Fruit fly (Drosophila melanogaster) ovary, adult (tissue): ENCODE data around the gene MetRS-m.

Experiments used
- CG17801 ChIP-seq: fragments of 200-800 bp; optimal IDR thresholded peaks from 2 replicates; lab custom pipeline; 2019; ENCODE audit warnings: missing biosample characterization, mild to moderate bottlenecking, missing genetic modification characterization, moderate library complexity; ENCODE audit not compliant: partially characterized antibody

Gene MetRS-m

dm6 chr3R:14259821-14260220, at the start of gene MetRS-m:
Gene MetRS-m, minus strand, starts transcription at chr3R:14259991.
- TF ChIP-seq CG17801 (GFP tag; lab: Kevin White, UChicago): no peak

dm6 chr3R:14308801-14309217, 49.0 kb upstream of the MetRS-m start, which contains the start of gene Polr2I:
Gene Polr2I, plus strand, starts transcription at chr3R:14309089.
- TF ChIP-seq CG17801 (GFP tag; lab: Kevin White, UChicago): no peak

- no peak for TF ChIP-seq CG17801 (GFP tag; lab: Kevin White, UChicago)
Observed at dm6 chr3R:14307972-14308673, 48.3 kb upstream of the MetRS-m start.

- TF ChIP-seq CG17801 (GFP tag; lab: Kevin White, UChicago): no peak
Observed at dm6 chr3R:14302128-14302527, 42.3 kb upstream of the MetRS-m start, which contains the start of gene IFT54. Gene IFT54, plus strand, starts transcription at chr3R:14302428.

dm6 chr3R:14299891-14300290, 40.1 kb upstream of the MetRS-m start:
- TF ChIP-seq CG17801 (GFP tag; lab: Kevin White, UChicago): no peak

- TF ChIP-seq CG17801 (GFP tag; lab: Kevin White, UChicago): no peak
Observed at dm6 chr3R:14298078-14298896, 38.5 kb upstream of the MetRS-m start.

dm6 chr3R:14297489-14297888, 37.7 kb upstream of the MetRS-m start:
- TF ChIP-seq CG17801 (GFP tag; lab: Kevin White, UChicago): no peak

- TF ChIP-seq CG17801 (GFP tag; lab: Kevin White, UChicago): no peak
Observed at dm6 chr3R:14296700-14297099, 36.9 kb upstream of the MetRS-m start.

- TF ChIP-seq CG17801 (GFP tag; lab: Kevin White, UChicago): no peak
Observed at dm6 chr3R:14296126-14296525, 36.3 kb upstream of the MetRS-m start.

- TF ChIP-seq CG17801 (GFP tag; lab: Kevin White, UChicago): no peak
Observed at dm6 chr3R:14294397-14295018, 34.7 kb upstream of the MetRS-m start.

dm6 chr3R:14292307-14292711, 32.5 kb upstream of the MetRS-m start:
- TF ChIP-seq CG17801 (GFP tag; lab: Kevin White, UChicago): no peak

dm6 chr3R:14291431-14291830, 31.6 kb upstream of the MetRS-m start:
- peak; percentile 69 for TF ChIP-seq CG17801 (GFP tag; lab: Kevin White, UChicago)

- peak; percentile 41 for TF ChIP-seq CG17801 (GFP tag; lab: Kevin White, UChicago)
Observed at dm6 chr3R:14289958-14290835, 30.4 kb upstream of the MetRS-m start.

- TF ChIP-seq CG17801 (GFP tag; lab: Kevin White, UChicago): peak; percentile 31
Observed at dm6 chr3R:14288669-14289383, 29.0 kb upstream of the MetRS-m start, which contains the start of gene red. Gene red, plus strand, starts transcription at chr3R:14289071.
